Worm (Caenorhabditis elegans): ENCODE measurements around the gene math-45.

The math-45 gene

DNA sequence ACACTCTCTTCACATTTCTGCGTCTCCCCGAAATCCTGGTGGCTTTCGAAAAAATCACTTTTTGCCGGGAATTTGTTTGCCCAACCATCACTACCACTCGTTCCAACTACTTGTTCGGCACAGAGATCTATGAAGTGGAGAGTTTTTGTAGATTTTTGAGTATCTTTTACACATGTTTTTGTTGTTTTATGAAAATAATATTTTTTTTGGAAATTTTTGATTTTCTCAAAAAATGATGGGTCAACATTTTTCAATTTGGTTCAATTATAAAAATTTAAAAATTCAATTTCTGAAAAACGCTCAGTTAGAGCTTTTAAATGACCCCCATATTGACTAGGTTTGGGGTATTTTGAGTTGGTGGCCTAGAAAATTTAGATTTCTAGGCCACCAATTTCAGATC lies 8.2 kb upstream of the math-45 start, which contains the start of gene Y51H7BR.7:
Y51H7BR.7 (minus strand) TSS at position 101 of the 400 bp plus-strand sequence.
- TF ChIP-seq T20F7.1 (GFP tag; optimal IDR thresholded peaks at IDR 0.05) (no peak), dmd-8 (GFP tag; IDR thresholded peaks at IDR 0.05) (no peak), rbr-2 (tag; optimal IDR thresholded peaks at IDR 0.05) (no peak), madf-5 (GFP tag; IDR thresholded peaks at IDR 0.05) (no peak), F37D6.2 (tag; optimal IDR thresholded peaks at IDR 0.05) (no peak), daf-19 (GFP tag; conservative IDR thresholded peaks at IDR 0.05) (no peak), mdt-29 (GFP tag; IDR thresholded peaks at IDR 0.05) (no peak), lsy-2 (tag; optimal IDR thresholded peaks at IDR 0.05) (no peak), ceh-32 (tag; optimal IDR thresholded peaks at IDR 0.05; ENCODE audit: poor library complexity) (no peak), daf-12 (tag; optimal IDR thresholded peaks at IDR 0.05) (no peak), zfp-3 (GFP tag; conservative IDR thresholded peaks at IDR 0.05) (no peak), egl-27 (tag; optimal IDR thresholded peaks at IDR 0.05) (no peak), php-3 (GFP tag; IDR thresholded peaks at IDR 0.05) (no peak), mes-2 (tag; optimal IDR thresholded peaks at IDR 0.05; ENCODE audit: poor library complexity, severe bottlenecking) (no peak), dmd-6 (GFP tag; IDR thresholded peaks at IDR 0.05) (no peak)

DNA sequence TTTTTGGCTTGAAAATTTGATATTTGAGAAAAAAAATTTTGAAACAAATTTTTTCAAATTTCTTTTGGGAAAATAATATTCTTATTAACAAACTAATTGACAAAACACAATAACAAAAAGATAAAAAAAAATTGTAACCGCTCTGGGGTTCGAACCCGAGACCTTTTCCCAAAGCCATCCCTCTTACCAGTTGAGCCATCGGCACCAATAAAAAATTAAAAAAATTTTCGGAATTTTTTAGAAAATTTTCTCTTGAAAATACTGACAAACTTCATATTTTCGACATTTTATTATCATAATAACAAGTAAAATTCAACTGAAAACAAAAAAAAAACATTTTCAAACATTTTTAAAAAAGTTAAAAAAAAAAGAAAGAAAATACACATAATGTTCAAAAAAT lies 4.7 kb upstream of the math-45 start:
- TF ChIP-seq Y48G9A.11 (GFP tag; IDR thresholded peaks at IDR 0.05) (no peak), nhr-41 (GFP tag; IDR thresholded peaks at IDR 0.05) (no peak), zfp-3 (GFP tag; conservative IDR thresholded peaks at IDR 0.05) (no peak), F26F4.8 (GFP tag; conservative IDR thresholded peaks at IDR 0.05) (no peak), lin-13 (GFP tag; optimal IDR thresholded peaks at IDR 0.05) (no peak), lin-38 (GFP tag; IDR thresholded peaks at IDR 0.05) (0 out of 2 replicates have a peak, but pooled peaks have one; percentile 15)

DNA sequence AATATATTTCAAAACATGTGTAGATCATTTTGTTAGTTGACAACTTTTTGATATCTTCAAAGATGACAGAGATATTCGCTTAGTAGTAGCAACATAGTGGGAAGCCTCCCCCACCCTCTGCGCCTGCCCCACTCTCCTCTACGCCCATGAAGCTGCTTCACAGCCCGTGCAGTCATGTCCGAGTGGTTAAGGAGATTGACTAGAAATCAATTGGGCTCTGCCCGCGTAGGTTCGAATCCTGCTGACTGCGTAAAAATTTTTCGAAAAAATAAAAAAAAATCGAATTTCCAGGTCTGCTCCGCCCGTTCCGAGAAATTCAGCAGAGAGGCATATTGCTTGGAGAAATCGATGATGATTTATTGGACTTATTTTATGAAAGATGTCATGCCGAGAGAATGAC lies 2.6 kb upstream of the math-45 start:
- TF ChIP-seq lin-15B (tag; optimal IDR thresholded peaks at IDR 0.05): no peak
- TF ChIP-seq lsy-2 (tag; optimal IDR thresholded peaks at IDR 0.05): peak in 1 of 2 experiments; percentile 29
- TF ChIP-seq mes-2 (tag; optimal IDR thresholded peaks at IDR 0.05; ENCODE audit: poor library complexity, severe bottlenecking): peak; percentile 80
- TF ChIP-seq lin-38 (GFP tag; IDR thresholded peaks at IDR 0.05): peak; percentile 71; the same call in 1 of the 2 replicates
- peak; percentile 52; the same call in 1 of the 2 replicates for TF ChIP-seq snpc-1.2 (GFP tag; IDR thresholded peaks at IDR 0.05)
- no peak for TF ChIP-seq fos-1 (tag; optimal IDR thresholded peaks at IDR 0.05)
- peak; percentile 6 for TF ChIP-seq dve-1 (tag; optimal IDR thresholded peaks at IDR 0.05; ENCODE audit: insufficient read depth)
- TF ChIP-seq ZK337.2 (GFP tag; IDR thresholded peaks at IDR 0.05): no peak
- peak; percentile 37 for TF ChIP-seq F37D6.2 (tag; optimal IDR thresholded peaks at IDR 0.05)
- TF ChIP-seq Y75B8A.6 (GFP tag; IDR thresholded peaks at IDR 0.05): peak; percentile 60; the same call in 1 of the 2 replicates
- TF ChIP-seq nhr-237 (tag; optimal IDR thresholded peaks at IDR 0.05): no peak
- TF ChIP-seq tag-97 (GFP tag; IDR thresholded peaks at IDR 0.05): no peak
- TF ChIP-seq spr-1 (tag; optimal IDR thresholded peaks at IDR 0.05): peak; percentile 18
- peak; percentile 49 for TF ChIP-seq mep-1 (tag; optimal IDR thresholded peaks at IDR 0.05)
- TF ChIP-seq zip-11 (GFP tag; IDR thresholded peaks at IDR 0.05): no peak
- TF ChIP-seq set-16 (GFP tag; IDR thresholded peaks at IDR 0.05): peak; percentile 43; the same call in 1 of the 2 replicates
- peak; percentile 42 for TF ChIP-seq aha-1 (tag)
- peak in 1 of 2 experiments; percentile 45; a peak in 1 of 4 replicates for TF ChIP-seq madf-5 (GFP tag; IDR thresholded peaks at IDR 0.05)
- 0 out of 2 replicates have a peak, but pooled peaks have one; percentile 64 for TF ChIP-seq zfp-3 (GFP tag; conservative IDR thresholded peaks at IDR 0.05)
- 0 out of 2 replicates have a peak, but pooled peaks have one; percentile 37 for TF ChIP-seq mxl-2 (GFP tag; conservative IDR thresholded peaks at IDR 0.05)
- TF ChIP-seq tra-1 (GFP tag; IDR thresholded peaks at IDR 0.05): peak; percentile 65
- TF ChIP-seq ztf-11 (tag; optimal IDR thresholded peaks at IDR 0.05): no peak
- TF ChIP-seq dmd-9 (GFP tag; IDR thresholded peaks at IDR 0.05): peak; percentile 40; the same call in 1 of the 2 replicates
- peak; percentile 43 for TF ChIP-seq dmd-6 (GFP tag; IDR thresholded peaks at IDR 0.05)
- TF ChIP-seq nhr-102 (tag; optimal IDR thresholded peaks at IDR 0.05): no peak
- peak; percentile 86 for TF ChIP-seq duxl-1 (tag; optimal IDR thresholded peaks at IDR 0.05; ENCODE audit: poor library complexity)
- TF ChIP-seq daf-16 (GFP tag; optimal IDR thresholded peaks at IDR 0.05): peak in 1 of 2 experiments; percentile 23
- TF ChIP-seq daf-16 (tag; optimal IDR thresholded peaks at IDR 0.05): no peak
- peak; percentile 54 for TF ChIP-seq rbr-2 (tag; optimal IDR thresholded peaks at IDR 0.05)
- TF ChIP-seq F44E2.7 (GFP tag; IDR thresholded peaks at IDR 0.05): no peak
- TF ChIP-seq D1046.2 (GFP tag; IDR thresholded peaks at IDR 0.05): peak; percentile 70; the same call in 1 of the 2 replicates
- TF ChIP-seq mxl-3 (GFP tag; optimal IDR thresholded peaks at IDR 0.05): no peak
- 0 out of 2 replicates have a peak, but pooled peaks have one; percentile 41 for TF ChIP-seq nhr-41 (GFP tag; IDR thresholded peaks at IDR 0.05)
- TF ChIP-seq mdl-1 (tag; optimal IDR thresholded peaks at IDR 0.05): no peak
- TF ChIP-seq nhr-11 (tag; optimal IDR thresholded peaks at IDR 0.05): peak; percentile 15
